Fruit fly (Drosophila melanogaster) whole organism, embryonic: ENCODE data around the gene Cad96Cb.

Source experiments
- Asciz ChIP-seq: fragments of 200-800 bp; sonication (Bioruptor generic); optimal IDR thresholded peaks from 2 replicates; lab custom pipeline; 2017; ENCODE audit warnings: missing biosample characterization, mild to moderate bottlenecking, missing genetic modification characterization, missing genetic modification reagents
- Atf-2 ChIP-seq: fragments of 200-800 bp; sonication (Bioruptor generic); optimal IDR thresholded peaks from 2 replicates; lab custom pipeline; 2016; ENCODE audit warnings: missing biosample characterization, missing genetic modification characterization
- Awh ChIP-seq: fragments of 200-800 bp; sonication (Bioruptor generic); IDR thresholded peaks from 2 replicates; pipeline ENCODE4, ENCODE4 v1.3.6; 2022; ENCODE audit warnings: missing biosample characterization, missing genetic modification characterization
- CG10147 ChIP-seq: fragments of 200-800 bp; sonication (Bioruptor generic); optimal IDR thresholded peaks from 2 replicates; lab custom pipeline; 2019; ENCODE audit warnings: missing biosample characterization, mild to moderate bottlenecking, missing genetic modification characterization, moderate library complexity
- CG1024 ChIP-seq: fragments of 200-800 bp; sonication (Bioruptor generic); IDR thresholded peaks from 2 replicates; pipeline ENCODE4 v1.3.6; 2022; ENCODE audit warnings: missing biosample characterization, missing genetic modification characterization
- CG11085 ChIP-seq: fragments of 200-800 bp; sonication (Bioruptor generic); IDR thresholded peaks from 2 replicates; pipeline ENCODE4 v1.3.6; 2022; ENCODE audit warnings: missing biosample characterization, missing genetic modification characterization
- CG12104 ChIP-seq: fragments of 200-800 bp; sonication (Bioruptor generic); optimal IDR thresholded peaks from 3 replicates; lab custom pipeline; 2016; ENCODE audit warnings: missing biosample characterization, missing genetic modification characterization
- CG15514 ChIP-seq: fragments of 200-800 bp; sonication (Bioruptor generic); optimal IDR thresholded peaks from 3 replicates; lab custom pipeline; 2017; ENCODE audit warnings: missing biosample characterization, missing genetic modification characterization, mild to moderate bottlenecking, moderate library complexity, missing genetic modification reagents
- CG16815 ChIP-seq: fragments of 200-800 bp; sonication (Bioruptor generic); optimal IDR thresholded peaks from 3 replicates; lab custom pipeline; 2017; ENCODE audit warnings: missing biosample characterization, mild to moderate bottlenecking, missing genetic modification characterization
- CG34224 ChIP-seq: fragments of 200-800 bp; sonication (Bioruptor generic); IDR thresholded peaks from 3 replicates; pipeline ENCODE4 v1.3.6; 2022; ENCODE audit warnings: missing biosample characterization, missing genetic modification characterization; ENCODE audit not compliant: partially characterized antibody
- CG3726 ChIP-seq: fragments of 200-800 bp; sonication (Bioruptor generic); IDR thresholded peaks from 3 replicates; pipeline ENCODE4, ENCODE4 v1.3.6; 2022; ENCODE audit warnings: missing biosample characterization, missing genetic modification characterization
- CG6683 ChIP-seq: fragments of 200-800 bp; sonication (Bioruptor generic); optimal IDR thresholded peaks from 2 replicates; lab custom pipeline; 2017; ENCODE audit warnings: missing biosample characterization, mild to moderate bottlenecking, missing genetic modification characterization, missing genetic modification reagents
- CG9215 ChIP-seq: fragments of 200-800 bp; sonication (Bioruptor generic); IDR thresholded peaks from 2 replicates; pipeline ENCODE4 v1.3.6; 2022; ENCODE audit warnings: missing biosample characterization, missing genetic modification characterization
- CG9797 ChIP-seq: fragments of 200-800 bp; sonication (Bioruptor generic); optimal IDR thresholded peaks from 3 replicates; lab custom pipeline; 2018; ENCODE audit warnings: missing biosample characterization, mild to moderate bottlenecking, missing genetic modification characterization
- CG9876 ChIP-seq: fragments of 200-800 bp; sonication (Bioruptor generic); optimal IDR thresholded peaks from 2 replicates; lab custom pipeline; 2016; ENCODE audit warnings: missing biosample characterization, missing genetic modification characterization
- CTCF ChIP-seq: fragments of 200-800 bp; sonication (Bioruptor generic); optimal IDR thresholded peaks from 2 replicates; lab custom pipeline; 2017; ENCODE audit warnings: missing biosample characterization, mild to moderate bottlenecking, missing genetic modification characterization, moderate library complexity
- Dek ChIP-seq: fragments of 200-800 bp; sonication (Bioruptor generic); optimal IDR thresholded peaks from 3 replicates; lab custom pipeline; 2019; ENCODE audit warnings: missing biosample characterization, mild to moderate bottlenecking, missing genetic modification characterization, moderate library complexity
- Elba2 ChIP-seq: fragments of 200-800 bp; sonication (Bioruptor generic); optimal IDR thresholded peaks from 3 replicates; lab custom pipeline; 2016; ENCODE audit warnings: missing biosample characterization, missing genetic modification characterization
- HHEX ChIP-seq: fragments of 200-800 bp; sonication (Bioruptor generic); optimal IDR thresholded peaks from 3 replicates; lab custom pipeline; 2017; ENCODE audit warnings: missing biosample characterization, mild to moderate bottlenecking, missing genetic modification characterization, missing genetic modification reagents
- HLH54F ChIP-seq: fragments of 200-800 bp; sonication (Bioruptor generic); optimal IDR thresholded peaks from 3 replicates; lab custom pipeline; 2016; ENCODE audit warnings: missing biosample characterization, missing genetic modification characterization
- Hand ChIP-seq: fragments of 200-800 bp; sonication (Bioruptor generic); optimal IDR thresholded peaks from 2 replicates; lab custom pipeline; 2017; ENCODE audit warnings: mild to moderate bottlenecking, missing biosample characterization, missing genetic modification reagents, missing genetic modification characterization
- HmgD ChIP-seq: fragments of 200-800 bp; sonication (Bioruptor generic); optimal IDR thresholded peaks from 3 replicates; lab custom pipeline; 2016; ENCODE audit warnings: missing biosample characterization, missing genetic modification characterization
- Hmx ChIP-seq: fragments of 200-800 bp; sonication (Bioruptor generic); optimal IDR thresholded peaks from 2 replicates; lab custom pipeline; 2016; ENCODE audit warnings: missing biosample characterization, missing genetic modification characterization
- Hr3 ChIP-seq: fragments of 200-800 bp; sonication (Bioruptor generic); optimal IDR thresholded peaks from 3 replicates; lab custom pipeline; 2016; ENCODE audit warnings: missing biosample characterization, missing genetic modification characterization
- Mad ChIP-seq: fragments of 200-800 bp; sonication (Bioruptor generic); optimal IDR thresholded peaks from 2 replicates; lab custom pipeline; 2016; ENCODE audit warnings: missing biosample characterization, missing genetic modification characterization
- NC2β ChIP-seq: fragments of 200-800 bp; sonication (Bioruptor generic); optimal IDR thresholded peaks from 2 replicates; lab custom pipeline; 2016; ENCODE audit warnings: missing biosample characterization, missing genetic modification characterization
- Oli ChIP-seq: fragments of 200-800 bp; sonication (Bioruptor generic); optimal IDR thresholded peaks from 2 replicates; lab custom pipeline; 2018; ENCODE audit warnings: missing biosample characterization, mild to moderate bottlenecking, missing genetic modification characterization, moderate library complexity
- Poxn ChIP-seq: fragments of 200-800 bp; sonication (Bioruptor generic); IDR thresholded peaks from 2 replicates; pipeline ENCODE4 v1.3.6; 2022; ENCODE audit warnings: missing biosample characterization, missing genetic modification characterization
- Rfx ChIP-seq: fragments of 200-800 bp; sonication (Bioruptor generic); IDR thresholded peaks from 2 replicates; pipeline ENCODE4 v1.3.6; 2022; ENCODE audit warnings: missing biosample characterization, missing genetic modification characterization
- Rx ChIP-seq: fragments of 200-800 bp; sonication (Bioruptor generic); IDR thresholded peaks from 2 replicates; pipeline ENCODE4 v1.3.6; 2022; ENCODE audit warnings: missing biosample characterization, missing genetic modification characterization
- Side ChIP-seq: fragments of 200-800 bp; sonication (Bioruptor generic); optimal IDR thresholded peaks from 2 replicates; lab custom pipeline; 2016; ENCODE audit warnings: missing biosample characterization, missing genetic modification characterization
- Sry-δ ChIP-seq: fragments of 200-800 bp; sonication (Bioruptor generic); optimal IDR thresholded peaks from 2 replicates; lab custom pipeline; 2016; ENCODE audit warnings: missing biosample characterization, missing genetic modification characterization
- bcd ChIP-seq: fragments of 200-800 bp; sonication (Bioruptor generic); optimal IDR thresholded peaks from 2 replicates; lab custom pipeline; 2017; ENCODE audit warnings: missing biosample characterization, mild to moderate bottlenecking, missing genetic modification characterization
- corto ChIP-seq: fragments of 200-800 bp; sonication (Bioruptor generic); optimal IDR thresholded peaks from 2 replicates; lab custom pipeline; 2016; ENCODE audit warnings: missing biosample characterization, mild to moderate bottlenecking, missing genetic modification characterization, moderate library complexity
- cwo ChIP-seq: fragments of 200-800 bp; sonication (Bioruptor generic); optimal IDR thresholded peaks from 3 replicates; lab custom pipeline; 2017; ENCODE audit warnings: missing biosample characterization, missing genetic modification characterization, mild to moderate bottlenecking, moderate library complexity, missing genetic modification reagents
- da ChIP-seq: fragments of 200-800 bp; sonication (Bioruptor generic); optimal IDR thresholded peaks from 2 replicates; lab custom pipeline; 2016; ENCODE audit warnings: missing biosample characterization, missing genetic modification characterization
- eve ChIP-seq, 2 experiments: fragments of >200 bp; optimal IDR thresholded peaks; 2 replicates each; lab custom pipeline; 2017; ENCODE audit warnings: missing biosample characterization in 2 of 2, missing genetic modification characterization in 2 of 2
- eyg ChIP-seq: fragments of 200-800 bp; sonication (Bioruptor generic); optimal IDR thresholded peaks from 3 replicates; lab custom pipeline; 2016; ENCODE audit warnings: missing biosample characterization, missing genetic modification characterization
- ftz-f1 ChIP-seq: fragments of 200-800 bp; sonication (Bioruptor generic); optimal IDR thresholded peaks from 2 replicates; lab custom pipeline; 2016; ENCODE audit warnings: missing biosample characterization, missing genetic modification characterization
- hth ChIP-seq: fragments of >200 bp; optimal IDR thresholded peaks from 2 replicates; lab custom pipeline; 2017; ENCODE audit warnings: inconsistent platforms
- nmo ChIP-seq: fragments of 200-800 bp; sonication (Bioruptor generic); optimal IDR thresholded peaks from 2 replicates; lab custom pipeline; 2018; ENCODE audit warnings: missing biosample characterization, mild to moderate bottlenecking, missing genetic modification characterization, moderate library complexity
- nom ChIP-seq: fragments of 200-800 bp; sonication (Bioruptor generic); optimal IDR thresholded peaks from 2 replicates; lab custom pipeline; 2017; ENCODE audit warnings: missing biosample characterization, missing genetic modification characterization, mild to moderate bottlenecking, moderate library complexity, missing genetic modification reagents
- pita ChIP-seq: fragments of 200-800 bp; sonication (Bioruptor generic); optimal IDR thresholded peaks from 2 replicates; lab custom pipeline; 2017; ENCODE audit warnings: missing biosample characterization, mild to moderate bottlenecking, missing genetic modification characterization
- repo ChIP-seq: fragments of 200-800 bp; sonication (Bioruptor generic); optimal IDR thresholded peaks from 2 replicates; lab custom pipeline; 2016; ENCODE audit warnings: missing biosample characterization, missing genetic modification characterization
- rib ChIP-seq: fragments of 200-800 bp; sonication (Bioruptor generic); IDR thresholded peaks from 2 replicates; pipeline ENCODE4 v1.3.6; 2022; ENCODE audit warnings: missing biosample characterization, missing genetic modification characterization
- sc ChIP-seq, 3 experiments: fragments of >200 bp in 2 of 3; fragments of 200-800 bp in 1 of 3; sonication (Bioruptor generic) in 1 of 3; optimal IDR thresholded peaks; 2 replicates in 2 of 3; 3 replicates in 1 of 3; lab custom pipeline; 2017; ENCODE audit warnings: mild to moderate bottlenecking in 1 of 3, missing biosample characterization in 1 of 3, missing genetic modification characterization in 1 of 3, missing genetic modification reagents in 1 of 3
- tll ChIP-seq, 2 experiments: fragments of 200-800 bp in 1 of 2; fragments of >200 bp in 1 of 2; sonication (Bioruptor generic) in 1 of 2; optimal IDR thresholded peaks; 2 replicates each; lab custom pipeline; 2017 to 2019; ENCODE audit warnings: missing biosample characterization in 2 of 2, missing genetic modification characterization in 2 of 2, mild to moderate bottlenecking in 1 of 2, moderate library complexity in 1 of 2
- ttk ChIP-seq: fragments of 200-800 bp; sonication (Bioruptor generic); IDR thresholded peaks from 2 replicates; pipeline ENCODE4 v2.1.2; 2022; ENCODE audit warnings: missing biosample characterization, missing genetic modification characterization
- zf30C ChIP-seq: fragments of 200-800 bp; sonication (Bioruptor generic); optimal IDR thresholded peaks from 3 replicates; lab custom pipeline; 2018; ENCODE audit warnings: missing biosample characterization, mild to moderate bottlenecking, missing genetic modification characterization

The Cad96Cb gene

DNA sequence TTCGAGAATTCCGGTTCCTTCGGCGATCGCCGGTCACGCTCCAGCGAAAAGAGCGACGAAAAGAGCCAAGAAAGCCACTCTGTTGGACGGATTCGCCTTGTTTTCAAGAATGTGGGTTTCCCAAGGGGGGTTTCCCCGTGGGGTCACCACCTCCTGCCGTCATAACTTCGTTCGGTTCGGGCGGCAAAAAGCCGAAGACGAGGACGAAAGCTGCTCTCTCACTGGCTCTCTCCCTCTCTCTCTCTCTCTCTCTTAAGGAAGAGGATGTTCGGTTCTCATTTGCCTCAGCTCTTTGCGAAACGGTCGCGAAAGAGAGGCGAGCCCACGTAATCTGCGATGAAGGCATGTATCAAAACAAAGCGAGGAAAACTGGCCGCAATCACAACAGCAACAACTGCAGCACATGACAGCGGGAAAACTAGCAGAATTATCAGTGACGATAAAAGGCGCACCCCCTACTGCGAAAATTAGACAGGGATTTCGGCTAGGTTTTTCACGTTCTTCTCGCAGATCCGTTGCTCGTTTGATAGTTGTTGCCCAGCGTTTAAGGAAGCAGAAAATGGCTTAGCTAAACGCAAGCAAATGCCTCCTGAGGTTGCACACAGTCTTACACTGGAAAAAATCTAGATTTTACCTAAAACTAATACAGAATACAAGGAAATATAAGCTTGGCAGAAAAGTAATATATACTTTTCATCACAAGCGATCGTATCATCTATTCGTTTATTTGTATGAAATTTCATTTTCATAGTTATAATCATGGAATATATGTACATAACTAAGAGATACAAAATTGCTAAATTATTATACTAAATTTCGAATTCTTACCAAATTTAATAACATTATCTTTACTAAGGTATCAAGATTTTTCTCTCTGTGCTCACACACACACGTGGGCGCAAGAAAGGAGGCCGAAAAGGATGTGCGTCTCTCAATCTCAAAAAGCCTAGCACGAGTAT lies 48.4 kb downstream of the Cad96Cb start, which contains the start of gene dan (continued):
- TF ChIP-seq sc (optimal IDR thresholded peaks at IDR 0.05; lab: Kevin White, UChicago) (no peak), sc (GFP tag; optimal IDR thresholded peaks at IDR 0.05; lab: Kevin White, UChicago) (no peak), nmo (peak; percentile 71), CG3726 (GFP tag; lab: Robert Waterston, UW) (no peak), NC2β (GFP tag; lab: Kevin White, UChicago) (no peak), eyg (no peak), corto (no peak), CG9876 (GFP tag; lab: Kevin White, UChicago) (no peak), CG15514 (GFP tag; lab: Kevin White, UChicago) (no peak), Rx (GFP tag; lab: Robert Waterston, UW) (no peak), Elba2 (GFP tag; lab: Kevin White, UChicago) (no peak), Hmx (no peak), CG1024 (GFP tag; lab: Robert Waterston, UW) (no peak), Mad (no peak), ttk (GFP tag; lab: Robert Waterston, UW) (no peak), CG9215 (GFP tag; lab: Robert Waterston, UW) (no peak), Side (GFP tag; lab: Kevin White, UChicago) (no peak), zf30C (GFP tag; lab: Kevin White, UChicago) (peak; percentile 86), Atf-2 (GFP tag; lab: Kevin White, UChicago) (no peak), CG34224 (GFP tag; lab: Robert Waterston, UW) (no peak), HmgD (GFP tag; lab: Kevin White, UChicago) (no peak), hth (no peak), CG16815 (GFP tag; lab: Kevin White, UChicago) (peak; percentile 32), nom (GFP tag; lab: Kevin White, UChicago) (no peak), pita (GFP tag; lab: Kevin White, UChicago) (no peak), Sry-δ (no peak), CG11085 (no peak), CG6683 (GFP tag; lab: Kevin White, UChicago) (no peak), rib (GFP tag; lab: Robert Waterston, UW) (no peak), ftz-f1 (GFP tag; lab: Kevin White, UChicago) (no peak), eve (GFP tag; optimal IDR thresholded peaks at IDR 0.05; lab: Kevin White, UChicago) (peak in 1 of 2 experiments; percentile 49), da (no peak), repo (GFP tag; lab: Kevin White, UChicago) (no peak), Dek (tag; lab: Kevin White, UChicago) (peak; percentile 41), CTCF (GFP tag; lab: Kevin White, UChicago) (no peak), CG12104 (GFP tag; lab: Kevin White, UChicago) (peak; percentile 6), HLH54F (GFP tag; lab: Kevin White, UChicago) (no peak), tll (GFP tag; optimal IDR thresholded peaks at IDR 0.05; lab: Kevin White, UChicago) (no peak), Awh (GFP tag; lab: Robert Waterston, UW) (no peak), Oli (tag; lab: Kevin White, UChicago) (peak; percentile 44), Hand (GFP tag; lab: Kevin White, UChicago) (no peak), Rfx (no peak), Hr3 (GFP tag; lab: Kevin White, UChicago) (peak; percentile 48), CG10147 (GFP tag; lab: Kevin White, UChicago) (peak; percentile 55), bcd (GFP tag; lab: Kevin White, UChicago) (peak; percentile 40), cwo (GFP tag; lab: Kevin White, UChicago) (peak; percentile 23), CG9797 (GFP tag; lab: Kevin White, UChicago) (no peak), HHEX (GFP tag; lab: Kevin White, UChicago) (no peak), Asciz (GFP tag; lab: Kevin White, UChicago) (no peak), Poxn (GFP tag; lab: Robert Waterston, UW) (no peak)
